Worm (Caenorhabditis elegans) whole organism, late embryonic: ENCODE measurements around the gene msp-57.

ENCODE experiments used
- K09A11.1 ChIP-seq: sonication (generic microtip); optimal IDR thresholded peaks from 2 replicates; lab custom pipeline; 2017; ENCODE audit warnings: antibody characterized with exemption, mild to moderate bottlenecking, missing genetic modification characterization, missing compliant biosample characterization; ENCODE audit not compliant: insufficient read depth
- hlh-13 ChIP-seq: fragments of 200-800 bp; sonication (Bioruptor generic); optimal IDR thresholded peaks from 2 replicates; lab custom pipeline; 2018; ENCODE audit warnings: mild to moderate bottlenecking, missing genetic modification characterization, missing compliant biosample characterization

- TF ChIP-seq hlh-13 (no peak), K09A11.1 (tag; lab: Kevin White, UChicago) (no peak)
Measured at ce11 chrIV:5033276-5033675, 29.1 kb upstream of the msp-57 start, which contains the start of gene C09B9.4.
